Fruit fly (Drosophila melanogaster) whole organism, embryonic: ENCODE measurements around the gene CHKov1.
A peak's percentile ranks its signal among the peaks of the same experiment; 100 is the strongest.

Experiments used
- Bdp1 ChIP-seq: fragments of 200-800 bp; sonication (Bioruptor generic); optimal IDR thresholded peaks from 3 replicates; lab custom pipeline; 2016; ENCODE audit warnings: missing biosample characterization, missing genetic modification characterization
- CG11723 ChIP-seq: fragments of 200-800 bp; sonication (Bioruptor generic); optimal IDR thresholded peaks from 2 replicates; lab custom pipeline; 2017; ENCODE audit warnings: missing biosample characterization, mild to moderate bottlenecking, missing genetic modification characterization
- CG12236 ChIP-seq: fragments of 200-800 bp; sonication (Bioruptor generic); optimal IDR thresholded peaks from 2 replicates; lab custom pipeline; 2016; ENCODE audit warnings: missing biosample characterization, missing genetic modification characterization
- CG1233 ChIP-seq: fragments of 200-800 bp; sonication (Bioruptor generic); optimal IDR thresholded peaks from 4 replicates; lab custom pipeline; 2018; ENCODE audit warnings: missing biosample characterization, mild to moderate bottlenecking, missing genetic modification characterization
- CG12391 ChIP-seq: fragments of 200-800 bp; sonication (Bioruptor generic); optimal IDR thresholded peaks from 3 replicates; lab custom pipeline; 2018; ENCODE audit warnings: missing biosample characterization, mild to moderate bottlenecking, missing genetic modification characterization, moderate library complexity
- CG12659 ChIP-seq: fragments of 200-800 bp; sonication (Bioruptor generic); optimal IDR thresholded peaks from 3 replicates; lab custom pipeline; 2017; ENCODE audit warnings: mild to moderate bottlenecking, missing biosample characterization, missing genetic modification reagents, missing genetic modification characterization
- CG12769 ChIP-seq: fragments of 200-800 bp; sonication (Bioruptor generic); optimal IDR thresholded peaks from 2 replicates; lab custom pipeline; 2019; ENCODE audit warnings: missing biosample characterization, mild to moderate bottlenecking, missing genetic modification characterization, moderate library complexity
- CG13296 ChIP-seq: fragments of 200-800 bp; sonication (Bioruptor generic); optimal IDR thresholded peaks from 3 replicates; lab custom pipeline; 2018; ENCODE audit warnings: missing biosample characterization, mild to moderate bottlenecking, missing genetic modification characterization
- CG13624 ChIP-seq: fragments of 200-800 bp; sonication (Bioruptor generic); optimal IDR thresholded peaks from 2 replicates; lab custom pipeline; 2016; ENCODE audit warnings: missing biosample characterization, missing genetic modification characterization
- CG15601 ChIP-seq: fragments of 200-800 bp; sonication (Bioruptor generic); optimal IDR thresholded peaks from 3 replicates; lab custom pipeline; 2019; ENCODE audit warnings: missing biosample characterization, mild to moderate bottlenecking, missing genetic modification characterization, moderate library complexity
- CG4282 ChIP-seq: fragments of 200-800 bp; sonication (Bioruptor generic); optimal IDR thresholded peaks from 2 replicates; lab custom pipeline; 2016; ENCODE audit warnings: missing biosample characterization, missing genetic modification characterization
- CG6689 ChIP-seq: fragments of 200-800 bp; sonication (Bioruptor generic); IDR thresholded peaks from 2 replicates; pipeline ENCODE4 v1.3.6; 2022; ENCODE audit warnings: missing biosample characterization, missing genetic modification characterization
- CG6765 ChIP-seq: fragments of 200-800 bp; sonication (Bioruptor generic); optimal IDR thresholded peaks from 3 replicates; lab custom pipeline; 2017; ENCODE audit warnings: missing biosample characterization, mild to moderate bottlenecking, missing genetic modification characterization
- CG8290 ChIP-seq, 3 experiments: fragments of 200-800 bp; sonication (Bioruptor generic); optimal IDR thresholded peaks; 2 replicates each; lab custom pipeline; 2016 to 2019; ENCODE audit warnings: missing biosample characterization in 3 of 3, missing genetic modification characterization in 3 of 3, mild to moderate bottlenecking in 2 of 3, moderate library complexity in 1 of 3
- CG9437 ChIP-seq: fragments of 200-800 bp; sonication (Bioruptor generic); optimal IDR thresholded peaks from 2 replicates; lab custom pipeline; 2018; ENCODE audit warnings: missing biosample characterization, mild to moderate bottlenecking, missing genetic modification characterization
- CkIIα-i1 ChIP-seq: fragments of 200-800 bp; sonication (Bioruptor generic); IDR thresholded peaks from 2 replicates; pipeline ENCODE4 v1.3.6; 2022; ENCODE audit warnings: missing biosample characterization, missing genetic modification characterization
- Dbx ChIP-seq: fragments of 200-800 bp; sonication (Bioruptor generic); IDR thresholded peaks from 3 replicates; pipeline ENCODE4 v1.3.6; 2022; ENCODE audit warnings: missing biosample characterization, missing genetic modification characterization
- Doc3 ChIP-seq: fragments of 200-800 bp; sonication (Bioruptor generic); IDR thresholded peaks from 3 replicates; pipeline ENCODE4 v1.3.6; 2022; ENCODE audit warnings: missing biosample characterization, missing genetic modification characterization; ENCODE audit not compliant: partially characterized antibody
- Drgx ChIP-seq: fragments of 200-800 bp; sonication (Bioruptor generic); IDR thresholded peaks from 2 replicates; pipeline ENCODE4 v1.3.6; 2022; ENCODE audit warnings: missing biosample characterization, missing genetic modification characterization
- Elba2 ChIP-seq: fragments of 200-800 bp; sonication (Bioruptor generic); optimal IDR thresholded peaks from 3 replicates; lab custom pipeline; 2016; ENCODE audit warnings: missing biosample characterization, missing genetic modification characterization
- GATAe ChIP-seq: fragments of 200-800 bp; sonication (Bioruptor generic); conservative IDR thresholded peaks from 2 replicates; pipeline ENCODE4 v1.3.6; 2022; ENCODE audit warnings: missing biosample characterization, missing genetic modification characterization
- H2.0 ChIP-seq: fragments of 200-800 bp; sonication (Bioruptor generic); IDR thresholded peaks from 2 replicates; pipeline ENCODE4 v1.3.6; 2022; ENCODE audit warnings: missing biosample characterization, missing genetic modification characterization
- Max ChIP-seq: fragments of 200-800 bp; sonication (Bioruptor generic); optimal IDR thresholded peaks from 2 replicates; lab custom pipeline; 2016; ENCODE audit warnings: missing biosample characterization, mild to moderate bottlenecking, missing genetic modification characterization
- Optix ChIP-seq: fragments of 200-800 bp; sonication (Bioruptor generic); IDR thresholded peaks from 3 replicates; pipeline ENCODE4 v1.3.6; 2022; ENCODE audit warnings: missing biosample characterization, missing genetic modification characterization
- Sox102F ChIP-seq: fragments of 200-800 bp; sonication (Bioruptor generic); optimal IDR thresholded peaks from 2 replicates; lab custom pipeline; 2018; ENCODE audit warnings: missing biosample characterization, mild to moderate bottlenecking, missing genetic modification characterization, moderate library complexity
- Taf1 ChIP-seq: fragments of 200-800 bp; sonication (Bioruptor generic); IDR thresholded peaks from 2 replicates; pipeline ENCODE4 v1.3.6; 2022; ENCODE audit warnings: missing biosample characterization, missing genetic modification characterization
- bigmax ChIP-seq: fragments of 200-800 bp; sonication (Bioruptor generic); optimal IDR thresholded peaks from 2 replicates; lab custom pipeline; 2018; ENCODE audit warnings: missing biosample characterization, mild to moderate bottlenecking, missing genetic modification characterization
- caup ChIP-seq: fragments of 200-800 bp; sonication (Bioruptor generic); optimal IDR thresholded peaks from 3 replicates; lab custom pipeline; 2017; ENCODE audit warnings: missing biosample characterization, mild to moderate bottlenecking, missing genetic modification characterization, moderate library complexity; ENCODE audit not compliant: severe bottlenecking
- chif ChIP-seq, 2 experiments: fragments of 200-800 bp; sonication (Bioruptor generic); optimal IDR thresholded peaks; 3 replicates each; lab custom pipeline; 2016; ENCODE audit warnings: missing biosample characterization in 2 of 2, missing genetic modification characterization in 2 of 2
- chn ChIP-seq: fragments of 200-800 bp; sonication (Bioruptor generic); optimal IDR thresholded peaks from 2 replicates; lab custom pipeline; 2016; ENCODE audit warnings: missing biosample characterization, missing genetic modification characterization
- cwo ChIP-seq: fragments of 200-800 bp; sonication (Bioruptor generic); optimal IDR thresholded peaks from 3 replicates; lab custom pipeline; 2017; ENCODE audit warnings: missing biosample characterization, missing genetic modification characterization, mild to moderate bottlenecking, moderate library complexity, missing genetic modification reagents
- dpn ChIP-seq, 2 experiments: fragments of 200-800 bp; sonication (Bioruptor generic); optimal IDR thresholded peaks; 3 replicates each; lab custom pipeline; 2016; ENCODE audit warnings: missing biosample characterization in 2 of 2, missing genetic modification characterization in 2 of 2
- dysf ChIP-seq: fragments of 200-800 bp; sonication (Bioruptor generic); IDR thresholded peaks from 3 replicates; pipeline ENCODE4 v1.3.6; 2022; ENCODE audit warnings: missing biosample characterization, missing genetic modification characterization
- exex ChIP-seq: fragments of 200-800 bp; sonication (Bioruptor generic); optimal IDR thresholded peaks from 4 replicates; lab custom pipeline; 2018; ENCODE audit warnings: missing biosample characterization, mild to moderate bottlenecking, missing genetic modification characterization, moderate library complexity
- fd102C ChIP-seq: fragments of 200-800 bp; sonication (Bioruptor generic); optimal IDR thresholded peaks from 2 replicates; lab custom pipeline; 2018; ENCODE audit warnings: missing biosample characterization, mild to moderate bottlenecking, missing genetic modification characterization, moderate library complexity
- gce ChIP-seq: fragments of 200-800 bp; sonication (Bioruptor generic); IDR thresholded peaks from 3 replicates; pipeline ENCODE4 v1.3.6; 2022; ENCODE audit warnings: missing biosample characterization, missing genetic modification characterization
- grn ChIP-seq: fragments of 200-800 bp; sonication (Bioruptor generic); optimal IDR thresholded peaks from 3 replicates; lab custom pipeline; 2017; ENCODE audit warnings: missing biosample characterization, missing genetic modification characterization
- ham ChIP-seq: fragments of 200-800 bp; sonication (Bioruptor generic); IDR thresholded peaks from 2 replicates; pipeline ENCODE4 v1.3.6; 2022; ENCODE audit warnings: missing biosample characterization, missing genetic modification characterization
- psq ChIP-seq: fragments of 200-800 bp; sonication (Bioruptor generic); optimal IDR thresholded peaks from 2 replicates; lab custom pipeline; 2017; ENCODE audit warnings: missing biosample characterization, missing genetic modification characterization
- pzg ChIP-seq: fragments of 200-800 bp; sonication (Bioruptor generic); optimal IDR thresholded peaks from 3 replicates; lab custom pipeline; 2018; ENCODE audit warnings: missing biosample characterization, mild to moderate bottlenecking, missing genetic modification characterization, moderate library complexity
- ranshi ChIP-seq: fragments of 200-800 bp; sonication (Bioruptor generic); IDR thresholded peaks from 2 replicates; pipeline ENCODE4 v1.3.6; 2022; ENCODE audit warnings: missing biosample characterization, missing genetic modification characterization
- sob ChIP-seq: fragments of 200-800 bp; sonication (Bioruptor generic); IDR thresholded peaks from 2 replicates; pipeline ENCODE4 v1.3.6; 2022; ENCODE audit warnings: missing biosample characterization, missing genetic modification characterization
- ssp ChIP-seq: fragments of 200-800 bp; sonication (Bioruptor generic); IDR thresholded peaks from 2 replicates; pipeline ENCODE4 v1.3.6; 2022; ENCODE audit warnings: missing biosample characterization, missing genetic modification characterization
- tna ChIP-seq: fragments of 200-800 bp; sonication (Bioruptor generic); IDR thresholded peaks from 2 replicates; pipeline ENCODE4 v1.3.6; 2022; ENCODE audit warnings: missing biosample characterization, missing genetic modification characterization; ENCODE audit not compliant: partially characterized antibody
- zfh1 ChIP-seq: fragments of 200-800 bp; sonication (Bioruptor generic); IDR thresholded peaks from 3 replicates; pipeline ENCODE4 v1.3.6; 2022; ENCODE audit warnings: missing biosample characterization, missing genetic modification characterization

Gene CHKov1

DNA sequence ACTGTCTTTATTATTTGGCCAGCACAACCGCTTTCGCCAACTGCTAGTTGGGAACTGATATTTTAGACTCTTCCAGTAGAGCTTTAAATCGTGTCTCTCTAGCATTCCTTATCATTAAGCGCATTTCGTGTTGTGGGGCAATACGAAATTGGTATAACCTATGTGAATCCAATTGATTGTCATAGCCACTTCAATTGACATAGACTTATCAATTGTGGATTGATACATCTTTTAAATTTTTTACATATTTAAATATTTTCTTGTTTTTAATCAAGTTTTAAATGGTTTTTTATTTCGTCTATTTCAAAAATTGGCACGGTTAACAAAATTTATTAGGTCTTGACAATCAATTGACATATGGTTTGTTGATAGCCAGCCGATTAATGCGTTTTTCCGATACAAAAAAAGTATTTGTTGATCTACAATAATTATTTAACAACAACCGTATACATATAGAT lies 29.6 kb downstream of the CHKov1 start, which contains the start of gene CG31288:
TSS of gene CG31288 (minus strand) at position 51 of the 458 bp plus-strand sequence.
- TF ChIP-seq exex (tag; lab: Kevin White, UChicago) (peak; percentile 46), pzg (GFP tag; lab: Kevin White, UChicago) (no peak)

DNA sequence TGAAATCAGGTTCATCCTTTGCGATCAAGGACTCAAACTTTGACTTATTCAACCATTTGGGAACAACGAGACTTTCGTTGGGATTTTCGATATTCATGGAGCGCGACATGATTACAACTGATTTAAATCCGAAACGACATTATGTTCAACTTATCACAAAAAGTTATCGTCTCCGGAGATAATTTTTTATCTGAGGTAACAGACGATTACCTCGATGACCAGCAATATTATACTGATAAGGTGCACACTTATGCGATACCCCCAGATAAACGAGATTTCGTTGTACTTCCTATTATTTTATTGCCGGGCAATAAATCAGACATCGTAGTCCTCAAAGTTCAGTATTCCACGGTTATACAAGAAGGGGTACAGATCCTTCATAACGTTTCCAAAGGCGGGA lies 31.4 kb downstream of the CHKov1 start, which contains the start of gene CG31097:
TSS of gene CG31097 (minus strand) at position 101 of the 400 bp plus-strand sequence.
- TF ChIP-seq Doc3 (no peak), Sox102F (GFP tag; lab: Kevin White, UChicago) (no peak), ssp (GFP tag; lab: Robert Waterston, UW) (no peak), ham (GFP tag; lab: Robert Waterston, UW) (no peak), H2.0 (no peak), exex (tag; lab: Kevin White, UChicago) (peak; percentile 4)

DNA sequence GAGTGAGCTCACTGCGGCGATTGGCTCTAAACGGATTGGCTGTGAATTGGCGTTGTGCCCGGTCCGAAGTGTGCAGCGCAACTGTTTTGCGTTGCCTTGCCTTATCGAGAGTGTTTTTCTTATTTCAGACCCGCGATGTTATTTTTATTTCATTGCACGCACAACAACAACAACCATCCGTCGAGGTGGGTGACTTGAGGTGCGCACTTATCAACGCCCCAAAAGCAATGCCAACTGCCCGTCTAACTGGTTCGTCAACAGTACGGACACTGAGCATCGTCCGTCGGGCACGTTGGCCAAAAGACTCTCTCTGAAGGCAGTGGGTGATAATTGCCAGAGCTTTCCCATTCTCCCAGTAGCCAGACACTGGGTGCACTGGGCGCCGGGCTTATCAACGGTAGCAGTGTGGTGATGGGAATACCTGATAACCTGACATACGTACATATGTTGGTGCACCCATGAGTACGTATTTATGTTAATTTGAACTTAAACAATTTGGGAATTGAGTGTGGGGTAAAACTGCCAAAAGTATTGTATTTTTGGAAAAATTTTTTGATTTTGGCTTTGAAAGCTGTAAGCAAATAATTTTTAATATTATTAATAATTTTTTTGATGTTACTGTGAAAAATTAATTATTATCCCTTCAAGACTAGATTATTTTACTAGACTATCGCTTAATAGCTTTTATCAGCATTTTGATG lies 33.6 kb downstream of the CHKov1 start, which contains the start of gene CG31102:
TSS of gene CG31102 (minus strand) at position 275 of the 701 bp plus-strand sequence.
- TF ChIP-seq gce (GFP tag; lab: Robert Waterston, UW) (no peak), ranshi (GFP tag; lab: Robert Waterston, UW) (no peak), cwo (GFP tag; lab: Kevin White, UChicago) (no peak), CG12391 (tag; lab: Kevin White, UChicago) (no peak), CG15601 (tag; lab: Kevin White, UChicago) (no peak), CG8290 (GFP tag; optimal IDR thresholded peaks at IDR 0.05; lab: Kevin White, UChicago) (no peak), CG8290 (tag; optimal IDR thresholded peaks at IDR 0.05; lab: Kevin White, UChicago) (no peak), Elba2 (no peak), CG12769 (tag; lab: Kevin White, UChicago) (peak; percentile 80), tna (GFP tag; lab: Robert Waterston, UW) (no peak), chif (GFP tag; optimal IDR thresholded peaks at IDR 0.05; lab: Kevin White, UChicago) (no peak), sob (GFP tag; lab: Robert Waterston, UW) (no peak), Drgx (GFP tag; lab: Robert Waterston, UW) (0 out of 2 replicates have a peak, but pooled peaks have one; percentile 12), dysf (GFP tag; lab: Robert Waterston, UW) (0 out of 3 replicates have a peak, but pooled peaks have one; percentile 21), dpn (GFP tag; optimal IDR thresholded peaks at IDR 0.05; lab: Kevin White, UChicago) (no peak), CG11723 (GFP tag; lab: Kevin White, UChicago) (no peak), CG13296 (GFP tag; lab: Kevin White, UChicago) (no peak), zfh1 (GFP tag; lab: Robert Waterston, UW) (no peak), CG12236 (GFP tag; lab: Kevin White, UChicago) (no peak), grn (GFP tag; lab: Kevin White, UChicago) (peak; percentile 74), CG6689 (no peak), bigmax (GFP tag; lab: Kevin White, UChicago) (no peak), CG9437 (no peak), CG6765 (GFP tag; lab: Kevin White, UChicago) (no peak), Optix (no peak), CG13624 (GFP tag; lab: Kevin White, UChicago) (no peak), GATAe (GFP tag; lab: Robert Waterston, UW) (0 out of 2 replicates have a peak, but pooled peaks have one; percentile 29), CG12659 (GFP tag; lab: Kevin White, UChicago) (no peak), CkIIα-i1 (no peak), fd102C (GFP tag; lab: Kevin White, UChicago) (no peak), caup (GFP tag; lab: Kevin White, UChicago) (no peak), psq (GFP tag; lab: Kevin White, UChicago) (no peak), CG4282 (GFP tag; lab: Kevin White, UChicago) (no peak), Bdp1 (GFP tag; lab: Kevin White, UChicago) (no peak), Dbx (GFP tag; lab: Robert Waterston, UW) (0 out of 3 replicates have a peak, but pooled peaks have one; percentile 37), CG1233 (GFP tag; lab: Kevin White, UChicago) (no peak), chn (no peak), Max (GFP tag; lab: Kevin White, UChicago) (no peak), Taf1 (no peak)
